Fruit fly (Drosophila melanogaster): ENCODE results near the gene gudu.

The gudu gene

DNA sequence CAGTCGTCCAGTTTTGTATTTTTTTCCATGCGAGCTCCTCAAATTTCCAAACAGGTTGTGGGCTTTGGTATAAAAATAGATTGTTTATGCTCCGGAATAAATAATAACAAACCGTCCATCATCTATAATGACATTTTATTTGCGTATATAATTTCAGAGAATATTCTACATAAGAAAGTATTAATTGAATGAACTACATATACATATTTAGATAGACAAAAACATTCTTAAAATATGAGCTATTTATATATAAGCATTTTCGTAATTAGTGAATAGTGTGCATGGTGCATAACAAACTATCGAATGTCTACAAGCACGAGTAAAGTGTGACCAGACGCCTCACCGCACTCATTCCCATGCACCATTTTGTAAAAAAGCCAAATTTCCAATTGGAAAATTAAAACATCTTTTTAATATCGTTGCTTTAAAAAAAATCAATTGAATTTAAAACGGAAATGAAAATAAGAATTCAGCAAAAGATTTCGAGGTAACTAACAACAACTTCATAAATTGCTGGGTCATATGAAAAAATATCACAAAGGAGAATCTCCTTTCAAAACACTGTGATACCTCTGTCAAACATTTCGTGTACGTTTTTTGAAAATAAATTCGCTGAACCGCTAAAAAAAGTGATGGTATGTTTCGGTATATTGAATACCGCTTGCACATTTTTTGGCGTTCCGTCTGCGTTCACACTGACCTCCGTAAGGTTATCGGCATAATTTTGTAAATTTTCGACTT lies 38.2 kb downstream of the gudu start, which contains the start of gene muc (continued):
- peak; percentile 31 for TF ChIP-seq dmrt99B (tag; optimal IDR thresholded peaks at IDR 0.05)
- TF ChIP-seq Hr78 (GFP tag; optimal IDR thresholded peaks at IDR 0.05): peak in 1 of 2 experiments; percentile 16
- TF ChIP-seq crc (GFP tag; optimal IDR thresholded peaks at IDR 0.05): no peak
- TF ChIP-seq CG12155 (GFP tag; optimal IDR thresholded peaks at IDR 0.05): peak; percentile 33
- peak; percentile 64 for TF ChIP-seq gem (tag; optimal IDR thresholded peaks at IDR 0.05)
- TF ChIP-seq CG17568 (GFP tag; optimal IDR thresholded peaks at IDR 0.05): no peak
- peak; percentile 44 for TF ChIP-seq Fer3 (tag; optimal IDR thresholded peaks at IDR 0.05)
- peak; percentile 54 for TF ChIP-seq Dek (tag; optimal IDR thresholded peaks at IDR 0.05)
- no peak for TF ChIP-seq CG4854 (GFP tag; optimal IDR thresholded peaks at IDR 0.05)
- TF ChIP-seq Eip74EF (GFP tag; optimal IDR thresholded peaks at IDR 0.05): peak in 1 of 2 experiments; percentile 67
- no peak; the same call in 1 of the 2 replicates for TF ChIP-seq MBD-R2 (GFP tag; IDR thresholded peaks at IDR 0.05)
- no peak for TF ChIP-seq CG10431 (GFP tag; optimal IDR thresholded peaks at IDR 0.05)
- TF ChIP-seq salm (tag; optimal IDR thresholded peaks at IDR 0.05): no peak
- TF ChIP-seq CG13424 (tag; optimal IDR thresholded peaks at IDR 0.05): peak; percentile 48
- TF ChIP-seq Ravus (GFP tag; IDR thresholded peaks at IDR 0.05): no peak
- TF ChIP-seq CG7556 (GFP tag; optimal IDR thresholded peaks at IDR 0.05): no peak
- TF ChIP-seq Dll (GFP tag; IDR thresholded peaks at IDR 0.05; ENCODE audit: partially characterized antibody): peak; percentile 75
- TF ChIP-seq Ada2b (GFP tag; IDR thresholded peaks at IDR 0.05): no peak
- no peak for TF ChIP-seq Max (GFP tag; optimal IDR thresholded peaks at IDR 0.05)
- peak; percentile 38 for TF ChIP-seq CG9609 (GFP tag; optimal IDR thresholded peaks at IDR 0.05)
- TF ChIP-seq sens (GFP tag): peak; percentile 90
- TF ChIP-seq CG34422 (GFP tag; IDR thresholded peaks at IDR 0.05): peak; percentile 8; the same call in 1 of the 3 replicates
- no peak for TF ChIP-seq pnt (GFP tag; optimal IDR thresholded peaks at IDR 0.05)
- TF ChIP-seq gce (GFP tag; IDR thresholded peaks at IDR 0.05): no peak
- TF ChIP-seq sc (optimal IDR thresholded peaks at IDR 0.05): no peak
- no peak for TF ChIP-seq sc (GFP tag; optimal IDR thresholded peaks at IDR 0.05)
- TF ChIP-seq CHES-1-like (GFP tag; optimal IDR thresholded peaks at IDR 0.05): no peak
- TF ChIP-seq CG15011 (GFP tag; optimal IDR thresholded peaks at IDR 0.05): no peak
- peak; percentile 58 for TF ChIP-seq Doc3 (GFP tag; IDR thresholded peaks at IDR 0.05; ENCODE audit: partially characterized antibody)
- no peak for TF ChIP-seq gcm (GFP tag; optimal IDR thresholded peaks at IDR 0.05)
- TF ChIP-seq tio (GFP tag; optimal IDR thresholded peaks at IDR 0.05): peak; percentile 42
- TF ChIP-seq ATbp (GFP tag; optimal IDR thresholded peaks at IDR 0.05): no peak
- no peak for TF ChIP-seq ap (GFP tag; IDR thresholded peaks at IDR 0.05)
- no peak for TF ChIP-seq kni (GFP tag; optimal IDR thresholded peaks at IDR 0.05)
- peak; percentile 21 for TF ChIP-seq NC2β (GFP tag; optimal IDR thresholded peaks at IDR 0.05)
- no peak for TF ChIP-seq CG4282 (GFP tag; optimal IDR thresholded peaks at IDR 0.05)
- TF ChIP-seq CG3726 (GFP tag; IDR thresholded peaks at IDR 0.05): no peak
- peak; percentile 33 for TF ChIP-seq Abd-B (GFP tag; optimal IDR thresholded peaks at IDR 0.05)
- TF ChIP-seq Optix (GFP tag; IDR thresholded peaks at IDR 0.05): no peak
- TF ChIP-seq D19A (tag; optimal IDR thresholded peaks at IDR 0.05): peak; percentile 63
- no peak for TF ChIP-seq CG11560 (tag; IDR thresholded peaks at IDR 0.05)
- TF ChIP-seq Tbp (GFP tag; optimal IDR thresholded peaks at IDR 0.05): no peak
- TF ChIP-seq sim (GFP tag; IDR thresholded peaks at IDR 0.05): no peak
- TF ChIP-seq nmo (GFP tag; optimal IDR thresholded peaks at IDR 0.05): peak; percentile 65
- no peak for TF ChIP-seq CG14667 (GFP tag; IDR thresholded peaks at IDR 0.05)
- peak; percentile 52 to 94 for TF ChIP-seq insv (GFP tag; optimal IDR thresholded peaks at IDR 0.05)
- TF ChIP-seq br (optimal IDR thresholded peaks at IDR 0.05): no peak
- peak; percentile 42 for TF ChIP-seq CG15514 (GFP tag; optimal IDR thresholded peaks at IDR 0.05)
- peak; percentile 19 for TF ChIP-seq CG8944 (GFP tag; optimal IDR thresholded peaks at IDR 0.05)
- TF ChIP-seq tna (GFP tag; IDR thresholded peaks at IDR 0.05; ENCODE audit: partially characterized antibody): no peak

Measured in whole organism, embryonic.